Fruit fly (Drosophila melanogaster): ENCODE data around the gene OdsH.

OdsH gene

dm6 chrX:17829083-17829997, 38.5 kb downstream of the OdsH start (continued):
- TF ChIP-seq CG2129 (GFP tag; IDR thresholded peaks at IDR 0.05; ENCODE audit: partially characterized antibody) (no peak), CG9797 (GFP tag; optimal IDR thresholded peaks at IDR 0.05) (no peak), HmgZ (tag; optimal IDR thresholded peaks at IDR 0.05) (no peak), klu (GFP tag; IDR thresholded peaks at IDR 0.05) (no peak), CG4360 (GFP tag; IDR thresholded peaks at IDR 0.05) (peak; percentile 96), CG12155 (GFP tag; optimal IDR thresholded peaks at IDR 0.05) (no peak), hbn (GFP tag; IDR thresholded peaks at IDR 0.05; ENCODE audit: partially characterized antibody) (no peak), Antp (GFP tag; optimal IDR thresholded peaks at IDR 0.05) (no peak), caup (GFP tag; optimal IDR thresholded peaks at IDR 0.05; ENCODE audit: severe bottlenecking) (no peak), CG8388 (GFP tag; optimal IDR thresholded peaks at IDR 0.05) (peak; percentile 71), CG4328 (GFP tag; optimal IDR thresholded peaks at IDR 0.05) (peak; percentile 18), ato (GFP tag; IDR thresholded peaks at IDR 0.05; ENCODE audit: partially characterized antibody) (no peak), insv (GFP tag; optimal IDR thresholded peaks at IDR 0.05) (peak in 1 of 2 experiments; percentile 11), unc-4 (GFP tag; IDR thresholded peaks at IDR 0.05; ENCODE audit: partially characterized antibody) (no peak), tio (GFP tag; optimal IDR thresholded peaks at IDR 0.05) (peak; percentile 44), tll (GFP tag; optimal IDR thresholded peaks at IDR 0.05) (peak in 1 of 2 experiments; percentile 89), bigmax (GFP tag; optimal IDR thresholded peaks at IDR 0.05) (no peak), CG2678 (tag; optimal IDR thresholded peaks at IDR 0.05) (peak; percentile 78), Dref (GFP tag; IDR thresholded peaks at IDR 0.05) (no peak), ase (GFP tag; IDR thresholded peaks at IDR 0.05) (peak; percentile 33; the same call in 1 of the 3 replicates), BtbVII (GFP tag; optimal IDR thresholded peaks at IDR 0.05) (no peak), Side (GFP tag; optimal IDR thresholded peaks at IDR 0.05) (no peak), Camta (GFP tag; optimal IDR thresholded peaks at IDR 0.05) (peak; percentile 52), toy (GFP tag; IDR thresholded peaks at IDR 0.05) (no peak), CrebB (tag; optimal IDR thresholded peaks at IDR 0.05) (no peak), CG15514 (GFP tag; optimal IDR thresholded peaks at IDR 0.05) (no peak), disco-r (GFP tag; optimal IDR thresholded peaks at IDR 0.05) (no peak), Lpt (GFP tag; optimal IDR thresholded peaks at IDR 0.05) (no peak), sc (optimal IDR thresholded peaks at IDR 0.05) (no peak), sc (GFP tag; optimal IDR thresholded peaks at IDR 0.05) (peak; percentile 74), slbo (GFP tag; IDR thresholded peaks at IDR 0.05) (no peak), kah (GFP tag; optimal IDR thresholded peaks at IDR 0.05) (peak; percentile 38), CG13296 (GFP tag; optimal IDR thresholded peaks at IDR 0.05) (no peak), CG11560 (tag; IDR thresholded peaks at IDR 0.05) (no peak), Nf-YA (GFP tag; IDR thresholded peaks at IDR 0.05) (no peak), CG10274 (GFP tag; optimal IDR thresholded peaks at IDR 0.05) (no peak), her (GFP tag; optimal IDR thresholded peaks at IDR 0.05) (no peak), CG34422 (GFP tag; IDR thresholded peaks at IDR 0.05) (0 out of 3 replicates have a peak, but pooled peaks have one; percentile 17), GATAe (GFP tag; conservative IDR thresholded peaks at IDR 0.05) (no peak), MTF-1 (GFP tag; optimal IDR thresholded peaks at IDR 0.05; ENCODE audit: borderline replicate concordance) (no peak), dpn (GFP tag; optimal IDR thresholded peaks at IDR 0.05) (no peak), CG4404 (GFP tag; IDR thresholded peaks at IDR 0.05) (peak; percentile 61), knrl (GFP tag; IDR thresholded peaks at IDR 0.05; ENCODE audit: partially characterized antibody) (no peak), trh (GFP tag; optimal IDR thresholded peaks at IDR 0.05) (no peak), Dp (GFP tag; optimal IDR thresholded peaks at IDR 0.05) (no peak), NC2α (GFP tag; optimal IDR thresholded peaks at IDR 0.05) (no peak), gsb (GFP tag; IDR thresholded peaks at IDR 0.05) (no peak), oc (tag; optimal IDR thresholded peaks at IDR 0.05) (peak; percentile 57)
